Fruit fly (Drosophila melanogaster) whole organism, wandering third instar larva: ENCODE results near the gene grk.

Experiments
- Abd-B ChIP-seq: fragments of >200 bp; optimal IDR thresholded peaks from 2 replicates; lab custom pipeline; 2017; ENCODE audit warnings: missing biosample characterization, missing genetic modification characterization
- CG32264 ChIP-seq: fragments of 200-800 bp; sonication (Bioruptor generic); optimal IDR thresholded peaks from 2 replicates; lab custom pipeline; 2016; ENCODE audit warnings: missing biosample characterization, missing genetic modification characterization
- CG9705 ChIP-seq: fragments of 200-800 bp; sonication (Bioruptor generic); optimal IDR thresholded peaks from 2 replicates; lab custom pipeline; 2018; ENCODE audit warnings: missing biosample characterization, mild to moderate bottlenecking, missing genetic modification characterization
- Dfd ChIP-seq: fragments of >200 bp; optimal IDR thresholded peaks from 2 replicates; lab custom pipeline; 2017; ENCODE audit warnings: missing biosample characterization, missing genetic modification characterization
- Dif ChIP-seq: fragments of 200-275, 200-300 bp; sonication (Bioruptor generic); optimal IDR thresholded peaks from 2 replicates; lab custom pipeline; 2018; ENCODE audit warnings: missing biosample characterization, missing genetic modification characterization; ENCODE audit not compliant: partially characterized antibody
- GATAd ChIP-seq: sonication (Bioruptor generic); optimal IDR thresholded peaks from 2 replicates; lab custom pipeline; 2016; ENCODE audit warnings: missing biosample characterization, missing genetic modification characterization
- HLH106 ChIP-seq: fragments of 200-800 bp; optimal IDR thresholded peaks from 3 replicates; lab custom pipeline; 2019; ENCODE audit warnings: missing biosample characterization, mild to moderate bottlenecking, missing genetic modification characterization, moderate library complexity
- Hnf4 ChIP-seq: fragments of 200-800 bp; sonication (Bioruptor generic); optimal IDR thresholded peaks from 2 replicates; lab custom pipeline; 2016; ENCODE audit warnings: missing biosample characterization, mild to moderate bottlenecking, missing genetic modification characterization
- Hr83 ChIP-seq: fragments of 200-300 bp; sonication (Bioruptor generic); optimal IDR thresholded peaks from 2 replicates; lab custom pipeline; 2016; ENCODE audit warnings: missing biosample characterization, mild to moderate bottlenecking, missing genetic modification characterization, moderate library complexity; ENCODE audit not compliant: poor library complexity, severe bottlenecking
- Jra ChIP-seq: sonication (Bioruptor generic); optimal IDR thresholded peaks from 2 replicates; lab custom pipeline; 2016; ENCODE audit warnings: missing biosample characterization, missing genetic modification characterization
- Mio ChIP-seq: sonication (Bioruptor generic); optimal IDR thresholded peaks from 2 replicates; lab custom pipeline; 2016; ENCODE audit warnings: missing biosample characterization, missing genetic modification characterization
- N ChIP-seq: fragments of >200 bp; optimal IDR thresholded peaks from 2 replicates; lab custom pipeline; 2018; ENCODE audit warnings: missing biosample characterization, missing external identifiers, missing genetic modification characterization
- OdsH ChIP-seq: fragments of 200-800 bp; sonication (Bioruptor generic); optimal IDR thresholded peaks from 2 replicates; lab custom pipeline; 2016; ENCODE audit warnings: missing biosample characterization, mild to moderate bottlenecking, missing genetic modification characterization
- Rel ChIP-seq, 2 experiments: fragments of 200-800 bp; sonication (Bioruptor generic) in 1 of 2; optimal IDR thresholded peaks; 2 replicates in 1 of 2; 3 replicates in 1 of 2; lab custom pipeline; 2016 to 2019; ENCODE audit warnings: mild to moderate bottlenecking in 2 of 2, missing biosample characterization in 2 of 2, missing genetic modification characterization in 2 of 2, moderate library complexity in 1 of 2
- Sp1 ChIP-seq: fragments of 200-800 bp; sonication (Bioruptor generic); optimal IDR thresholded peaks from 3 replicates; lab custom pipeline; 2019; ENCODE audit warnings: missing biosample characterization, mild to moderate bottlenecking, missing genetic modification characterization, moderate library complexity
- br ChIP-seq: fragments of 200-800 bp; sonication (Bioruptor generic); optimal IDR thresholded peaks from 2 replicates; lab custom pipeline; 2016; ENCODE audit warnings: missing biosample characterization, missing genetic modification characterization
- brk ChIP-seq: fragments of 200-800 bp; sonication (Bioruptor generic); optimal IDR thresholded peaks from 2 replicates; lab custom pipeline; 2016; ENCODE audit warnings: missing biosample characterization, mild to moderate bottlenecking, missing genetic modification characterization
- dsf ChIP-seq: sonication (Bioruptor generic); optimal IDR thresholded peaks from 2 replicates; lab custom pipeline; 2016; ENCODE audit warnings: missing biosample characterization, missing genetic modification characterization, borderline replicate concordance
- ey ChIP-seq: fragments of 200-800 bp; sonication (Bioruptor generic); optimal IDR thresholded peaks from 2 replicates; lab custom pipeline; 2016; ENCODE audit warnings: missing biosample characterization, missing genetic modification characterization
- fru ChIP-seq: fragments of 200-800 bp; sonication (Bioruptor generic); optimal IDR thresholded peaks from 3 replicates; lab custom pipeline; 2016; ENCODE audit warnings: missing biosample characterization, mild to moderate bottlenecking, missing genetic modification characterization
- h ChIP-seq: fragments of 200-800 bp; sonication (Bioruptor generic); optimal IDR thresholded peaks from 3 replicates; lab custom pipeline; 2016; ENCODE audit warnings: missing biosample characterization, mild to moderate bottlenecking, missing genetic modification characterization
- jim ChIP-seq: fragments of 175-275, 200-325 bp; sonication (Bioruptor generic); optimal IDR thresholded peaks from 2 replicates; lab custom pipeline; 2016; ENCODE audit warnings: missing biosample characterization, mild to moderate bottlenecking, missing genetic modification characterization
- lola ChIP-seq: fragments of >200 bp; optimal IDR thresholded peaks from 2 replicates; lab custom pipeline; 2017; ENCODE audit warnings: missing biosample characterization, missing genetic modification characterization
- pan ChIP-seq: fragments of >200 bp; optimal IDR thresholded peaks from 2 replicates; lab custom pipeline; 2017
- psq ChIP-seq: fragments of 200-800 bp; sonication (Bioruptor generic); optimal IDR thresholded peaks from 3 replicates; lab custom pipeline; 2017; ENCODE audit warnings: missing biosample characterization, mild to moderate bottlenecking, missing genetic modification characterization, moderate library complexity
- rgr ChIP-seq: fragments of 200-800 bp; sonication (Bioruptor generic); optimal IDR thresholded peaks from 3 replicates; lab custom pipeline; 2016; ENCODE audit warnings: missing biosample characterization, mild to moderate bottlenecking, missing genetic modification characterization
- sv ChIP-seq: fragments of 200-800 bp; sonication (Bioruptor generic); optimal IDR thresholded peaks from 3 replicates; lab custom pipeline; 2016; ENCODE audit warnings: missing biosample characterization, missing genetic modification characterization
- tai ChIP-seq: sonication (Bioruptor generic); optimal IDR thresholded peaks from 2 replicates; lab custom pipeline; 2016; ENCODE audit warnings: missing biosample characterization, missing genetic modification characterization
- usp ChIP-seq: fragments of >200 bp; optimal IDR thresholded peaks from 2 replicates; lab custom pipeline; 2017; ENCODE audit warnings: missing biosample characterization, missing genetic modification characterization
- woc ChIP-seq: sonication (Bioruptor generic); optimal IDR thresholded peaks from 2 replicates; lab custom pipeline; 2016; ENCODE audit warnings: missing biosample characterization, mild to moderate bottlenecking, missing genetic modification characterization

grk gene

dm6 chr2L:8463144-8464106 is 30.0 kb upstream of the grk start, which contains the start of gene Agpat2 (continued):
- TF ChIP-seq Abd-B (GFP tag; lab: Kevin White, UChicago) = no peak
- peak; percentile 76 for TF ChIP-seq rgr (GFP tag; lab: Kevin White, UChicago)
- no peak for TF ChIP-seq Rel (GFP tag; optimal IDR thresholded peaks at IDR 0.05; lab: Kevin White, UChicago)
- no peak for TF ChIP-seq Rel (tag; optimal IDR thresholded peaks at IDR 0.05; lab: Kevin White, UChicago)
- no peak for TF ChIP-seq Hr83 (GFP tag; lab: Kevin White, UChicago)
- peak; percentile 70 for TF ChIP-seq woc (GFP tag; lab: Kevin White, UChicago)
- peak; percentile 80 for TF ChIP-seq ey (GFP tag; lab: Kevin White, UChicago)
- TF ChIP-seq Mio (GFP tag; lab: Kevin White, UChicago) = no peak
- TF ChIP-seq Dif = no peak
- peak; percentile 53 for TF ChIP-seq CG32264 (GFP tag; lab: Kevin White, UChicago)
- TF ChIP-seq Dfd (GFP tag; lab: Kevin White, UChicago) = no peak
- TF ChIP-seq fru = peak; percentile 82
- no peak for TF ChIP-seq GATAd (GFP tag; lab: Kevin White, UChicago)
- TF ChIP-seq psq (GFP tag; lab: Kevin White, UChicago) = peak; percentile 72
- TF ChIP-seq N = no peak
- no peak for TF ChIP-seq lola (GFP tag; lab: Kevin White, UChicago)

- TF ChIP-seq dsf = no peak
- peak; percentile 52 for TF ChIP-seq h (GFP tag; lab: Kevin White, UChicago)
- peak; percentile 16 for TF ChIP-seq br (GFP tag; lab: Kevin White, UChicago)
- peak; percentile 10 for TF ChIP-seq HLH106 (tag; lab: Kevin White, UChicago)
- TF ChIP-seq OdsH = peak; percentile 4
- TF ChIP-seq ey (GFP tag; lab: Kevin White, UChicago) = peak; percentile 28
- TF ChIP-seq rgr (GFP tag; lab: Kevin White, UChicago) = peak; percentile 39
- peak; percentile 7 for TF ChIP-seq Sp1 (GFP tag; lab: Kevin White, UChicago)
- peak; percentile 13 for TF ChIP-seq Hnf4 (GFP tag; lab: Kevin White, UChicago)
- no peak for TF ChIP-seq brk (GFP tag; lab: Kevin White, UChicago)
Observed at dm6 chr2L:8461782-8462453, 28.5 kb upstream of the grk start.

- TF ChIP-seq ey (GFP tag; lab: Kevin White, UChicago) (no peak), jim (GFP tag; lab: Kevin White, UChicago) (no peak), sv (GFP tag; lab: Kevin White, UChicago) (no peak), CG9705 (GFP tag; lab: Kevin White, UChicago) (no peak), rgr (GFP tag; lab: Kevin White, UChicago) (no peak), dsf (no peak), fru (no peak), pan (no peak), GATAd (GFP tag; lab: Kevin White, UChicago) (no peak), Hnf4 (GFP tag; lab: Kevin White, UChicago) (peak; percentile 4), usp (GFP tag; lab: Kevin White, UChicago) (no peak), br (GFP tag; lab: Kevin White, UChicago) (no peak), tai (no peak), Jra (GFP tag; lab: Kevin White, UChicago) (no peak), Dif (peak; percentile 20)
Observed at dm6 chr2L:8451497-8451896, 18.1 kb upstream of the grk start.

- TF ChIP-seq Hr83 (GFP tag; lab: Kevin White, UChicago) = no peak
- TF ChIP-seq h (GFP tag; lab: Kevin White, UChicago) = no peak
- no peak for TF ChIP-seq jim (GFP tag; lab: Kevin White, UChicago)
- no peak for TF ChIP-seq Dfd (GFP tag; lab: Kevin White, UChicago)
- TF ChIP-seq Abd-B (GFP tag; lab: Kevin White, UChicago) = no peak
- no peak for TF ChIP-seq woc (GFP tag; lab: Kevin White, UChicago)
- no peak for TF ChIP-seq Dif
- TF ChIP-seq N = no peak
- TF ChIP-seq Hnf4 (GFP tag; lab: Kevin White, UChicago) = no peak
- TF ChIP-seq Mio (GFP tag; lab: Kevin White, UChicago) = no peak
Observed at dm6 chr2L:8449358-8449757, 16.0 kb upstream of the grk start, which contains the start of gene Aasdh. Gene Aasdh, minus strand, starts transcription at chr2L:8449576.
